Fruit fly (Drosophila melanogaster) whole organism: ENCODE measurements around the gene CG13048.

ENCODE experiments used
- Dll ChIP-seq: fragments of >200 bp; optimal IDR thresholded peaks from 2 replicates; lab custom pipeline; 2017
- EcR ChIP-seq, 2 experiments: fragments of >200 bp; optimal IDR thresholded peaks; 2 replicates each; lab custom pipeline; 2017; ENCODE audit warnings: missing biosample characterization in 2 of 2, missing genetic modification characterization in 2 of 2, missing genetic modification reagents in 2 of 2
- pan ChIP-seq: fragments of >200 bp; optimal IDR thresholded peaks from 2 replicates; lab custom pipeline; 2017
- psq ChIP-seq: fragments of >200 bp; optimal IDR thresholded peaks from 2 replicates; lab custom pipeline; 2017
- usp ChIP-seq: fragments of >200 bp; optimal IDR thresholded peaks from 2 replicates; lab custom pipeline; 2017; ENCODE audit warnings: missing biosample characterization, missing genetic modification characterization, mixed read lengths

DNA sequence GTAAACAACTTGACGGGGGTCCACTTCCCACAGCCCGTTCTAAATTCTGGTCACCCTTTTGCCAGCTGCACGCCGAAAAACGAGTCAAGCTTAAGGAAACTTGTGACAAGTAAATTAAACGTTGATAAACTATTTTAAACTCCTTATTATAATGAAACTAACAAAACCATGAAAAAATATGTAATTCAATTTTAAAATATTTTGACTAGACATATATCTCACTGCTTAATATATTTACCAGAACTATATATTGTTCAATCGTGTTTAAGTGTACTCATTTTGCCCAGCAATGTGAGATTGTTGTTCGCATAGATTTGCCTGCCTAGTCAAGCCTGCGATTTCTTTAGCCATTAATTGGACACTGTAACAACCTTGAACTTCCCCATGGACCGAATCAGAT, 24.2 kb downstream of the CG13048 start, which contains the start of gene CG13053:
- TF ChIP-seq psq (lab: Kevin White, UChicago), result no peak
- no peak for TF ChIP-seq pan (lab: Kevin White, UChicago)
- TF ChIP-seq usp (GFP tag; lab: Kevin White, UChicago), result no peak
- no peak for TF ChIP-seq Dll (lab: Kevin White, UChicago)
- no peak for TF ChIP-seq EcR (GFP tag; optimal IDR thresholded peaks at IDR 0.05; lab: Kevin White, UChicago)
